Fruit fly (Drosophila melanogaster) whole organism, embryonic: ENCODE data around the gene Taf2.

ENCODE experiments used
- Abd-B ChIP-seq: fragments of 200-800 bp; sonication (Bioruptor generic); optimal IDR thresholded peaks from 2 replicates; lab custom pipeline; 2018; ENCODE audit warnings: missing biosample characterization, mild to moderate bottlenecking, missing genetic modification characterization, moderate library complexity
- Ada2b ChIP-seq: fragments of 200-800 bp; sonication (Bioruptor generic); IDR thresholded peaks from 2 replicates; pipeline ENCODE4 v1.3.6; 2022; ENCODE audit warnings: missing biosample characterization, missing genetic modification characterization
- Adf1 ChIP-seq: fragments of 200-800 bp; sonication (Bioruptor generic); IDR thresholded peaks from 2 replicates; pipeline ENCODE4 v1.3.6; 2022; ENCODE audit warnings: missing biosample characterization, missing genetic modification characterization
- Atf3 ChIP-seq: fragments of 200-800 bp; sonication (Bioruptor generic); optimal IDR thresholded peaks from 3 replicates; lab custom pipeline; 2016; ENCODE audit warnings: missing biosample characterization, missing genetic modification characterization
- B-H1 ChIP-seq: fragments of 200-800 bp; sonication (Bioruptor generic); IDR thresholded peaks from 3 replicates; pipeline ENCODE4 v1.3.6; 2022; ENCODE audit warnings: missing biosample characterization, missing genetic modification characterization
- BEAF-32 ChIP-seq: fragments of 200-800 bp; sonication (Bioruptor generic); optimal IDR thresholded peaks from 3 replicates; lab custom pipeline; 2017; ENCODE audit warnings: missing biosample characterization, missing genetic modification characterization, mild to moderate bottlenecking, moderate library complexity, missing genetic modification reagents
- BtbVII ChIP-seq: fragments of 200-800 bp; sonication (Bioruptor generic); optimal IDR thresholded peaks from 3 replicates; lab custom pipeline; 2017; ENCODE audit warnings: missing biosample characterization, mild to moderate bottlenecking, missing genetic modification characterization
- Bteb2 ChIP-seq: fragments of 200-800 bp; sonication (Bioruptor generic); optimal IDR thresholded peaks from 2 replicates; lab custom pipeline; 2016; ENCODE audit warnings: missing biosample characterization, missing genetic modification characterization
- CG13424 ChIP-seq: fragments of 200-800 bp; sonication (Bioruptor generic); optimal IDR thresholded peaks from 2 replicates; lab custom pipeline; 2019; ENCODE audit warnings: missing biosample characterization, mild to moderate bottlenecking, missing genetic modification characterization, moderate library complexity
- CG14441 ChIP-seq: fragments of 200-800 bp; sonication (Bioruptor generic); IDR thresholded peaks from 2 replicates; pipeline ENCODE4 v1.3.6; 2022; ENCODE audit warnings: missing biosample characterization, missing genetic modification characterization
- CG15073 ChIP-seq: fragments of 200-800 bp; sonication (Bioruptor generic); optimal IDR thresholded peaks from 2 replicates; lab custom pipeline; 2016; ENCODE audit warnings: missing biosample characterization, missing genetic modification characterization
- CG15514 ChIP-seq: fragments of 200-800 bp; sonication (Bioruptor generic); optimal IDR thresholded peaks from 3 replicates; lab custom pipeline; 2017; ENCODE audit warnings: missing biosample characterization, missing genetic modification characterization, mild to moderate bottlenecking, moderate library complexity, missing genetic modification reagents
- CG1647 ChIP-seq: fragments of 200-800 bp; sonication (Bioruptor generic); optimal IDR thresholded peaks from 3 replicates; lab custom pipeline; 2016; ENCODE audit warnings: missing biosample characterization, missing genetic modification characterization
- CG18011 ChIP-seq: fragments of 200-800 bp; sonication (Bioruptor generic); optimal IDR thresholded peaks from 2 replicates; lab custom pipeline; 2017; ENCODE audit warnings: missing biosample characterization, missing genetic modification characterization, mild to moderate bottlenecking, moderate library complexity, missing genotype
- CG18599 ChIP-seq: fragments of 200-800 bp; sonication (Bioruptor generic); optimal IDR thresholded peaks from 3 replicates; lab custom pipeline; 2017; ENCODE audit warnings: missing biosample characterization, missing genetic modification characterization, mild to moderate bottlenecking, moderate library complexity, missing genetic modification reagents
- CG31365 ChIP-seq: fragments of 200-800 bp; sonication (Bioruptor generic); optimal IDR thresholded peaks from 2 replicates; lab custom pipeline; 2018; ENCODE audit warnings: missing biosample characterization, mild to moderate bottlenecking, missing genetic modification characterization
- CG32532 ChIP-seq: fragments of 200-800 bp; sonication (Bioruptor generic); IDR thresholded peaks from 2 replicates; pipeline ENCODE4 v1.3.6; 2022; ENCODE audit warnings: missing biosample characterization, missing genetic modification characterization
- CG34376 ChIP-seq: fragments of 200-800 bp; sonication (Bioruptor generic); optimal IDR thresholded peaks from 2 replicates; lab custom pipeline; 2018; ENCODE audit warnings: missing biosample characterization, mild to moderate bottlenecking, missing genetic modification characterization
- CG4424 ChIP-seq: fragments of 200-800 bp; sonication (Bioruptor generic); optimal IDR thresholded peaks from 3 replicates; lab custom pipeline; 2016; ENCODE audit warnings: missing biosample characterization, missing genetic modification characterization
- CG9437 ChIP-seq: fragments of 200-800 bp; sonication (Bioruptor generic); optimal IDR thresholded peaks from 2 replicates; lab custom pipeline; 2018; ENCODE audit warnings: missing biosample characterization, mild to moderate bottlenecking, missing genetic modification characterization
- Chrac-16 ChIP-seq: fragments of 200-800 bp; sonication (Bioruptor generic); optimal IDR thresholded peaks from 3 replicates; lab custom pipeline; 2016; ENCODE audit warnings: missing biosample characterization, missing genetic modification characterization
- CkIIα-i1 ChIP-seq: fragments of 200-800 bp; sonication (Bioruptor generic); IDR thresholded peaks from 2 replicates; pipeline ENCODE4 v1.3.6; 2022; ENCODE audit warnings: missing biosample characterization, missing genetic modification characterization
- Dad ChIP-seq: fragments of 200-800 bp; sonication (Bioruptor generic); optimal IDR thresholded peaks from 3 replicates; lab custom pipeline; 2016; ENCODE audit warnings: missing biosample characterization, missing genetic modification characterization
- Dek ChIP-seq: fragments of 200-800 bp; sonication (Bioruptor generic); optimal IDR thresholded peaks from 3 replicates; lab custom pipeline; 2019; ENCODE audit warnings: missing biosample characterization, mild to moderate bottlenecking, missing genetic modification characterization, moderate library complexity
- Fer1 ChIP-seq: fragments of 200-800 bp; sonication (Bioruptor generic); optimal IDR thresholded peaks from 2 replicates; lab custom pipeline; 2017; ENCODE audit warnings: missing biosample characterization, mild to moderate bottlenecking, missing genetic modification characterization
- HmgD ChIP-seq: fragments of 200-800 bp; sonication (Bioruptor generic); optimal IDR thresholded peaks from 3 replicates; lab custom pipeline; 2016; ENCODE audit warnings: missing biosample characterization, missing genetic modification characterization
- HmgZ ChIP-seq: fragments of 200-800 bp; sonication (Bioruptor generic); optimal IDR thresholded peaks from 2 replicates; lab custom pipeline; 2018; ENCODE audit warnings: missing biosample characterization, mild to moderate bottlenecking, missing genetic modification characterization
- NC2α ChIP-seq: fragments of 200-800 bp; sonication (Bioruptor generic); optimal IDR thresholded peaks from 2 replicates; lab custom pipeline; 2016; ENCODE audit warnings: missing biosample characterization, missing genetic modification characterization
- Ssrp ChIP-seq: fragments of 200-800 bp; sonication (Bioruptor generic); optimal IDR thresholded peaks from 2 replicates; lab custom pipeline; 2018; ENCODE audit warnings: missing biosample characterization, mild to moderate bottlenecking, missing genetic modification characterization, moderate library complexity
- TFAM ChIP-seq: fragments of 200-800 bp; sonication (Bioruptor generic); optimal IDR thresholded peaks from 2 replicates; lab custom pipeline; 2017; ENCODE audit warnings: missing biosample characterization, missing genetic modification characterization, inconsistent platforms
- ato ChIP-seq: fragments of 200-800 bp; sonication (Bioruptor generic); IDR thresholded peaks from 2 replicates; pipeline ENCODE4 v1.3.6; 2022; ENCODE audit warnings: missing biosample characterization, missing genetic modification characterization; ENCODE audit not compliant: partially characterized antibody
- bbx ChIP-seq: fragments of 200-800 bp; sonication (Bioruptor generic); IDR thresholded peaks from 2 replicates; pipeline ENCODE4 v1.3.6; 2022; ENCODE audit warnings: missing biosample characterization, missing genetic modification characterization; ENCODE audit not compliant: partially characterized antibody
- bsh ChIP-seq, 2 experiments: fragments of 200-800 bp; sonication (Bioruptor generic); optimal IDR thresholded peaks; 2 replicates each; lab custom pipeline; 2017 to 2018; ENCODE audit warnings: mild to moderate bottlenecking in 2 of 2, missing biosample characterization in 2 of 2, missing genetic modification characterization in 2 of 2, moderate library complexity in 1 of 2
- cato ChIP-seq: fragments of 200-800 bp; sonication (Bioruptor generic); optimal IDR thresholded peaks from 2 replicates; lab custom pipeline; 2016; ENCODE audit warnings: missing biosample characterization, missing genetic modification characterization, borderline replicate concordance
- disco-r ChIP-seq: fragments of 200-800 bp; sonication (Bioruptor generic); optimal IDR thresholded peaks from 2 replicates; lab custom pipeline; 2016; ENCODE audit warnings: missing biosample characterization, missing genetic modification characterization
- dmrt99B ChIP-seq: fragments of 200-800 bp; sonication (Bioruptor generic); optimal IDR thresholded peaks from 2 replicates; lab custom pipeline; 2018; ENCODE audit warnings: missing biosample characterization, mild to moderate bottlenecking, missing genetic modification characterization, moderate library complexity
- ewg ChIP-seq: fragments of 200-800 bp; sonication (Bioruptor generic); optimal IDR thresholded peaks from 3 replicates; lab custom pipeline; 2017; ENCODE audit warnings: mild to moderate bottlenecking, missing biosample characterization, missing genetic modification reagents, missing genetic modification characterization
- exex ChIP-seq: fragments of 200-800 bp; sonication (Bioruptor generic); optimal IDR thresholded peaks from 4 replicates; lab custom pipeline; 2018; ENCODE audit warnings: missing biosample characterization, mild to moderate bottlenecking, missing genetic modification characterization, moderate library complexity
- fd64A ChIP-seq: fragments of 200-800 bp; sonication (Bioruptor generic); optimal IDR thresholded peaks from 3 replicates; lab custom pipeline; 2018; ENCODE audit warnings: missing biosample characterization, mild to moderate bottlenecking, missing genetic modification characterization
- lab ChIP-seq: fragments of 200-800 bp; sonication (Bioruptor generic); optimal IDR thresholded peaks from 3 replicates; lab custom pipeline; 2017; ENCODE audit warnings: missing biosample characterization, missing genetic modification characterization, mild to moderate bottlenecking, moderate library complexity, missing genetic modification reagents
- lmd ChIP-seq: fragments of 200-800 bp; sonication (Bioruptor generic); IDR thresholded peaks from 2 replicates; pipeline ENCODE4 v1.3.6; 2022; ENCODE audit warnings: missing biosample characterization, missing genetic modification characterization
- luna ChIP-seq: fragments of 200-800 bp; sonication (Bioruptor generic); optimal IDR thresholded peaks from 2 replicates; lab custom pipeline; 2016; ENCODE audit warnings: missing biosample characterization, missing genetic modification characterization
- mirr ChIP-seq: fragments of 200-800 bp; sonication (Bioruptor generic); optimal IDR thresholded peaks from 3 replicates; lab custom pipeline; 2018; ENCODE audit warnings: missing biosample characterization, mild to moderate bottlenecking, missing genetic modification characterization
- nerfin-2 ChIP-seq: fragments of 200-800 bp; sonication (Bioruptor generic); IDR thresholded peaks from 2 replicates; pipeline ENCODE4 v1.3.6; 2022; ENCODE audit warnings: missing biosample characterization, missing genetic modification characterization; ENCODE audit not compliant: partially characterized antibody
- pho ChIP-seq: fragments of 200-800 bp; sonication (Bioruptor generic); optimal IDR thresholded peaks from 2 replicates; lab custom pipeline; 2016; ENCODE audit warnings: missing biosample characterization, missing genetic modification characterization
- prd ChIP-seq, 3 experiments: fragments of >200 bp in 2 of 3; fragments of 200-800 bp in 1 of 3; sonication (Bioruptor generic) in 1 of 3; optimal IDR thresholded peaks in 2 of 3; IDR thresholded peaks in 1 of 3; 2 replicates in 2 of 3; 3 replicates in 1 of 3; pipeline versions ENCODE4 v1.3.6 to Lab custom; 2017 to 2022; ENCODE audit warnings: missing biosample characterization in 1 of 3, missing genetic modification characterization in 1 of 3
- pros ChIP-seq: fragments of 200-800 bp; sonication (Bioruptor generic); optimal IDR thresholded peaks from 3 replicates; lab custom pipeline; 2019; ENCODE audit warnings: missing biosample characterization, mild to moderate bottlenecking, missing genetic modification characterization, moderate library complexity
- rib ChIP-seq: fragments of 200-800 bp; sonication (Bioruptor generic); IDR thresholded peaks from 2 replicates; pipeline ENCODE4 v1.3.6; 2022; ENCODE audit warnings: missing biosample characterization, missing genetic modification characterization
- stc ChIP-seq: fragments of 200-800 bp; sonication (Bioruptor generic); IDR thresholded peaks from 2 replicates; pipeline ENCODE4 v1.3.6; 2022; ENCODE audit warnings: missing biosample characterization, missing genetic modification characterization
- usp ChIP-seq: fragments of >200 bp; optimal IDR thresholded peaks from 2 replicates; lab custom pipeline; 2017; ENCODE audit warnings: missing biosample characterization, missing genetic modification characterization

Gene Taf2

dm6 chr3L:9838534-9838933 is 49.9 kb downstream of the Taf2 start, which contains the start of gene Cdk8 (continued):
- TF ChIP-seq lab (GFP tag; lab: Kevin White, UChicago) = peak; percentile 29
- TF ChIP-seq Chrac-16 (GFP tag; lab: Kevin White, UChicago) = peak; percentile 13
- TF ChIP-seq CG9437 (GFP tag; lab: Kevin White, UChicago) = no peak
- no peak for TF ChIP-seq disco-r
- TF ChIP-seq pho = peak; percentile 41
- no peak for TF ChIP-seq CG18011 (GFP tag; lab: Kevin White, UChicago)
- TF ChIP-seq ewg = no peak
- no peak for TF ChIP-seq exex (tag; lab: Kevin White, UChicago)
- no peak for TF ChIP-seq HmgD (GFP tag; lab: Kevin White, UChicago)
- TF ChIP-seq Fer1 (GFP tag; lab: Kevin White, UChicago) = peak; percentile 7
- peak; percentile 33 for TF ChIP-seq CG4424 (GFP tag; lab: Kevin White, UChicago)
- peak; percentile 18; the same call in 1 of the 2 replicates for TF ChIP-seq Ada2b (GFP tag; lab: Robert Waterston, UW)
- no peak for TF ChIP-seq BtbVII
- TF ChIP-seq dmrt99B = no peak
- TF ChIP-seq bbx = no peak
- no peak for TF ChIP-seq fd64A (GFP tag; lab: Kevin White, UChicago)
- TF ChIP-seq ato (GFP tag; lab: Robert Waterston, UW) = no peak
- peak; percentile 64 for TF ChIP-seq CG32532 (GFP tag; lab: Robert Waterston, UW)
- TF ChIP-seq CG1647 = no peak
- no peak for TF ChIP-seq CG31365
- TF ChIP-seq Atf3 (GFP tag; lab: Kevin White, UChicago) = no peak
- peak; percentile 45 for TF ChIP-seq HmgZ (tag; lab: Kevin White, UChicago)
- TF ChIP-seq bsh (GFP tag; optimal IDR thresholded peaks at IDR 0.05; lab: Kevin White, UChicago) = peak in 1 of 2 experiments; percentile 47
- no peak for TF ChIP-seq NC2α (GFP tag; lab: Kevin White, UChicago)
- TF ChIP-seq Ssrp (tag; lab: Kevin White, UChicago) = peak; percentile 8
- peak; percentile 39 for TF ChIP-seq CG15514 (GFP tag; lab: Kevin White, UChicago)
- TF ChIP-seq CG18599 (GFP tag; lab: Kevin White, UChicago) = no peak
- no peak for TF ChIP-seq cato (GFP tag; lab: Kevin White, UChicago)
- TF ChIP-seq prd (optimal IDR thresholded peaks at IDR 0.05; lab: Kevin White, UChicago) = no peak
- peak; percentile 40; the same call in 1 of the 3 replicates for TF ChIP-seq prd (GFP tag; IDR thresholded peaks at IDR 0.05; lab: Robert Waterston, UW)
- no peak for TF ChIP-seq CG14441 (GFP tag; lab: Robert Waterston, UW)
- TF ChIP-seq CG13424 (tag; lab: Kevin White, UChicago) = peak; percentile 56
- TF ChIP-seq lmd = no peak; the same call in 1 of the 2 replicates
- no peak for TF ChIP-seq CG34376 (GFP tag; lab: Kevin White, UChicago)
- TF ChIP-seq luna (GFP tag; lab: Kevin White, UChicago) = no peak
- TF ChIP-seq Adf1 = no peak; the same call in 1 of the 2 replicates
- 0 out of 2 replicates have a peak, but pooled peaks have one; percentile 27 for TF ChIP-seq rib (GFP tag; lab: Robert Waterston, UW)
- TF ChIP-seq Dek (tag; lab: Kevin White, UChicago) = peak; percentile 24
- no peak for TF ChIP-seq nerfin-2
- no peak for TF ChIP-seq CG15073
- peak; percentile 34 for TF ChIP-seq Bteb2 (GFP tag; lab: Kevin White, UChicago)
- peak; percentile 18 for TF ChIP-seq BEAF-32
- TF ChIP-seq TFAM = no peak
- no peak for TF ChIP-seq Abd-B (GFP tag; lab: Kevin White, UChicago)
- no peak for TF ChIP-seq usp (GFP tag; lab: Kevin White, UChicago)
- no peak for TF ChIP-seq pros
- TF ChIP-seq mirr (GFP tag; lab: Kevin White, UChicago) = no peak
- TF ChIP-seq B-H1 (GFP tag; lab: Robert Waterston, UW) = no peak
- TF ChIP-seq Dad (GFP tag; lab: Kevin White, UChicago) = no peak
- no peak for TF ChIP-seq CkIIα-i1
- peak; percentile 18; the same call in 1 of the 2 replicates for TF ChIP-seq stc (GFP tag; lab: Robert Waterston, UW)
